Fruit fly (Drosophila melanogaster) whole organism, embryonic: ENCODE results near the gene CG42656.

Experiments
- Adf1 ChIP-seq: fragments of 200-800 bp; sonication (Bioruptor generic); IDR thresholded peaks from 2 replicates; pipeline ENCODE4 v1.3.6; 2022; ENCODE audit warnings: missing biosample characterization, missing genetic modification characterization
- CG10565 ChIP-seq: fragments of 200-800 bp; sonication (Bioruptor generic); optimal IDR thresholded peaks from 3 replicates; lab custom pipeline; 2016; ENCODE audit warnings: missing biosample characterization, mild to moderate bottlenecking, missing genetic modification characterization
- CG11696 ChIP-seq: fragments of 200-800 bp; sonication (Bioruptor generic); IDR thresholded peaks from 2 replicates; pipeline ENCODE4 v1.3.6; 2022; ENCODE audit warnings: missing biosample characterization, missing genetic modification characterization
- CG11723 ChIP-seq: fragments of 200-800 bp; sonication (Bioruptor generic); optimal IDR thresholded peaks from 2 replicates; lab custom pipeline; 2017; ENCODE audit warnings: missing biosample characterization, mild to moderate bottlenecking, missing genetic modification characterization
- CG14014 ChIP-seq: fragments of 200-800 bp; sonication (Bioruptor generic); IDR thresholded peaks from 2 replicates; pipeline ENCODE4 v1.3.6; 2022; ENCODE audit warnings: missing biosample characterization, missing genetic modification characterization
- CG14441 ChIP-seq: fragments of 200-800 bp; sonication (Bioruptor generic); IDR thresholded peaks from 2 replicates; pipeline ENCODE4 v1.3.6; 2022; ENCODE audit warnings: missing biosample characterization, missing genetic modification characterization
- CG14860 ChIP-seq: fragments of 200-800 bp; sonication (Bioruptor generic); IDR thresholded peaks from 3 replicates; pipeline ENCODE4 v1.3.6; 2022; ENCODE audit warnings: missing biosample characterization, missing genetic modification characterization; ENCODE audit not compliant: partially characterized antibody
- CG1529 ChIP-seq: fragments of 200-800 bp; sonication (Bioruptor generic); optimal IDR thresholded peaks from 3 replicates; lab custom pipeline; 2018; ENCODE audit warnings: missing biosample characterization, missing genetic modification characterization
- CG15696 ChIP-seq: fragments of 200-800 bp; sonication (Bioruptor generic); optimal IDR thresholded peaks from 2 replicates; lab custom pipeline; 2019; ENCODE audit warnings: missing biosample characterization, mild to moderate bottlenecking, missing genetic modification characterization, moderate library complexity
- CG18262 ChIP-seq: fragments of 200-800 bp; optimal IDR thresholded peaks from 3 replicates; lab custom pipeline; 2019; ENCODE audit warnings: missing biosample characterization, mild to moderate bottlenecking, missing genetic modification characterization, moderate library complexity
- CG18476 ChIP-seq: fragments of 200-800 bp; sonication (Bioruptor generic); optimal IDR thresholded peaks from 2 replicates; lab custom pipeline; 2016; ENCODE audit warnings: missing biosample characterization, mild to moderate bottlenecking, missing genetic modification characterization
- CG30403 ChIP-seq: fragments of 200-800 bp; sonication (Bioruptor generic); optimal IDR thresholded peaks from 3 replicates; lab custom pipeline; 2016; ENCODE audit warnings: missing biosample characterization, missing genetic modification characterization
- CG34422 ChIP-seq: fragments of 200-800 bp; sonication (Bioruptor generic); IDR thresholded peaks from 3 replicates; pipeline ENCODE4 v1.3.6; 2022; ENCODE audit warnings: missing biosample characterization, missing genetic modification characterization
- CG6254 ChIP-seq: fragments of 200-800 bp; sonication (Bioruptor generic); optimal IDR thresholded peaks from 3 replicates; lab custom pipeline; 2017; ENCODE audit warnings: mild to moderate bottlenecking, missing biosample characterization, missing genetic modification reagents, missing genetic modification characterization
- CG6272 ChIP-seq: fragments of 200-800 bp; sonication (Bioruptor generic); IDR thresholded peaks from 2 replicates; pipeline ENCODE4 v1.3.6; 2022; ENCODE audit warnings: missing biosample characterization, missing genetic modification characterization
- CG6689 ChIP-seq: fragments of 200-800 bp; sonication (Bioruptor generic); IDR thresholded peaks from 2 replicates; pipeline ENCODE4 v1.3.6; 2022; ENCODE audit warnings: missing biosample characterization, missing genetic modification characterization
- CG8290 ChIP-seq, 3 experiments: fragments of 200-800 bp; sonication (Bioruptor generic); optimal IDR thresholded peaks; 2 replicates each; lab custom pipeline; 2016 to 2019; ENCODE audit warnings: missing biosample characterization in 3 of 3, missing genetic modification characterization in 3 of 3, mild to moderate bottlenecking in 2 of 3, moderate library complexity in 1 of 3
- CG9797 ChIP-seq: fragments of 200-800 bp; sonication (Bioruptor generic); optimal IDR thresholded peaks from 3 replicates; lab custom pipeline; 2018; ENCODE audit warnings: missing biosample characterization, mild to moderate bottlenecking, missing genetic modification characterization
- CG9817 ChIP-seq: fragments of 200-800 bp; sonication (Bioruptor generic); optimal IDR thresholded peaks from 2 replicates; lab custom pipeline; 2018; ENCODE audit warnings: missing biosample characterization, mild to moderate bottlenecking, missing genetic modification characterization, moderate library complexity
- Dfd ChIP-seq, 2 experiments: fragments of >200 bp; optimal IDR thresholded peaks; 2 replicates each; lab custom pipeline; 2017; ENCODE audit warnings: missing biosample characterization in 2 of 2, missing genetic modification characterization in 2 of 2
- Ets65A ChIP-seq: fragments of 200-800 bp; sonication (Bioruptor generic); peaks from one replicate; lab custom pipeline; 2016; ENCODE audit warnings: missing biosample characterization, missing genetic modification characterization
- Mad ChIP-seq: fragments of 200-800 bp; sonication (Bioruptor generic); optimal IDR thresholded peaks from 2 replicates; lab custom pipeline; 2016; ENCODE audit warnings: missing biosample characterization, missing genetic modification characterization
- Max ChIP-seq: fragments of 200-800 bp; sonication (Bioruptor generic); optimal IDR thresholded peaks from 2 replicates; lab custom pipeline; 2016; ENCODE audit warnings: missing biosample characterization, mild to moderate bottlenecking, missing genetic modification characterization
- Med ChIP-seq: fragments of 200-800 bp; sonication (Bioruptor generic); peaks from one replicate; lab custom pipeline; 2016; ENCODE audit warnings: missing biosample characterization, missing genetic modification characterization, mild to moderate bottlenecking, inconsistent platforms, moderate library complexity
- NfI ChIP-seq: fragments of 200-800 bp; sonication (Bioruptor generic); optimal IDR thresholded peaks from 3 replicates; lab custom pipeline; 2018; ENCODE audit warnings: missing biosample characterization, mild to moderate bottlenecking, missing genetic modification characterization, moderate library complexity
- Spps ChIP-seq: fragments of 200-800 bp; sonication (Bioruptor generic); optimal IDR thresholded peaks from 2 replicates; lab custom pipeline; 2018; ENCODE audit warnings: missing biosample characterization, mild to moderate bottlenecking, missing genetic modification characterization
- al ChIP-seq: fragments of 200-800 bp; sonication (Bioruptor generic); IDR thresholded peaks from 2 replicates; pipeline ENCODE4 v1.3.6; 2022; ENCODE audit warnings: missing biosample characterization, missing genetic modification characterization
- btn ChIP-seq: fragments of 200-800 bp; sonication (Bioruptor generic); optimal IDR thresholded peaks from 2 replicates; lab custom pipeline; 2016; ENCODE audit warnings: missing biosample characterization, missing genetic modification characterization
- cas ChIP-seq: fragments of 200-800 bp; sonication (Bioruptor generic); IDR thresholded peaks from 2 replicates; pipeline ENCODE4 v1.3.6; 2022; ENCODE audit warnings: missing biosample characterization, missing genetic modification characterization
- caup ChIP-seq: fragments of 200-800 bp; sonication (Bioruptor generic); optimal IDR thresholded peaks from 3 replicates; lab custom pipeline; 2017; ENCODE audit warnings: missing biosample characterization, mild to moderate bottlenecking, missing genetic modification characterization, moderate library complexity; ENCODE audit not compliant: severe bottlenecking
- chinmo ChIP-seq: fragments of 200-800 bp; sonication (Bioruptor generic); IDR thresholded peaks from 4 replicates; pipeline ENCODE4 v1.3.6; 2022; ENCODE audit warnings: missing biosample characterization, missing genetic modification characterization; ENCODE audit not compliant: partially characterized antibody
- crol ChIP-seq: fragments of 200-800 bp; sonication (Bioruptor generic); IDR thresholded peaks from 2 replicates; pipeline ENCODE4 v1.3.6; 2022; ENCODE audit warnings: missing biosample characterization, missing genetic modification characterization
- dan ChIP-seq: fragments of 200-800 bp; sonication (Bioruptor generic); IDR thresholded peaks from 2 replicates; pipeline ENCODE4 v1.3.6; 2022; ENCODE audit warnings: missing biosample characterization, missing genetic modification characterization
- exex ChIP-seq: fragments of 200-800 bp; sonication (Bioruptor generic); optimal IDR thresholded peaks from 4 replicates; lab custom pipeline; 2018; ENCODE audit warnings: missing biosample characterization, mild to moderate bottlenecking, missing genetic modification characterization, moderate library complexity
- fd3F ChIP-seq: fragments of 200-800 bp; sonication (Bioruptor generic); optimal IDR thresholded peaks from 2 replicates; lab custom pipeline; 2018; ENCODE audit warnings: missing biosample characterization, mild to moderate bottlenecking, missing genetic modification characterization, moderate library complexity
- fd96Cb ChIP-seq: fragments of 200-800 bp; sonication (Bioruptor generic); optimal IDR thresholded peaks from 2 replicates; lab custom pipeline; 2018; ENCODE audit warnings: missing biosample characterization, mild to moderate bottlenecking, missing genetic modification characterization, moderate library complexity
- gem ChIP-seq: fragments of 200-800 bp; sonication (Bioruptor generic); optimal IDR thresholded peaks from 2 replicates; lab custom pipeline; 2019; ENCODE audit warnings: missing biosample characterization, mild to moderate bottlenecking, missing genetic modification characterization, moderate library complexity
- hbn ChIP-seq: fragments of 200-800 bp; sonication (Bioruptor generic); IDR thresholded peaks from 2 replicates; pipeline ENCODE4 v1.3.6; 2022; ENCODE audit warnings: missing biosample characterization, missing genetic modification characterization; ENCODE audit not compliant: partially characterized antibody
- insv ChIP-seq, 2 experiments: fragments of 200-800 bp; sonication (Bioruptor generic); optimal IDR thresholded peaks; 3 replicates each; lab custom pipeline; 2016 to 2018; ENCODE audit warnings: missing biosample characterization in 2 of 2, missing genetic modification characterization in 2 of 2
- kay ChIP-seq: fragments of 200-800 bp; sonication (Bioruptor generic); optimal IDR thresholded peaks from 2 replicates; lab custom pipeline; 2016; ENCODE audit warnings: missing biosample characterization, missing genetic modification characterization
- lbe ChIP-seq: fragments of 200-800 bp; sonication (Bioruptor generic); optimal IDR thresholded peaks from 2 replicates; lab custom pipeline; 2016; ENCODE audit warnings: missing biosample characterization, mild to moderate bottlenecking, missing genetic modification characterization
- pita ChIP-seq: fragments of 200-800 bp; sonication (Bioruptor generic); optimal IDR thresholded peaks from 2 replicates; lab custom pipeline; 2017; ENCODE audit warnings: missing biosample characterization, mild to moderate bottlenecking, missing genetic modification characterization
- repo ChIP-seq: fragments of 200-800 bp; sonication (Bioruptor generic); optimal IDR thresholded peaks from 2 replicates; lab custom pipeline; 2016; ENCODE audit warnings: missing biosample characterization, missing genetic modification characterization
- sd ChIP-seq: fragments of 200-800 bp; sonication (Bioruptor generic); optimal IDR thresholded peaks from 3 replicates; lab custom pipeline; 2018; ENCODE audit warnings: missing biosample characterization, mild to moderate bottlenecking, missing genetic modification characterization, moderate library complexity
- sens-2 ChIP-seq: fragments of 200-800 bp; sonication (Bioruptor generic); IDR thresholded peaks from 2 replicates; pipeline ENCODE4 v1.3.6; 2022; ENCODE audit warnings: missing biosample characterization, missing genetic modification characterization
- slbo ChIP-seq: fragments of 200-800 bp; sonication (Bioruptor generic); IDR thresholded peaks from 2 replicates; pipeline ENCODE4 v1.3.6; 2022; ENCODE audit warnings: missing biosample characterization, missing genetic modification characterization
- sob ChIP-seq: fragments of 200-800 bp; sonication (Bioruptor generic); IDR thresholded peaks from 2 replicates; pipeline ENCODE4 v1.3.6; 2022; ENCODE audit warnings: missing biosample characterization, missing genetic modification characterization
- tgo ChIP-seq: fragments of 200-800 bp; sonication (Bioruptor generic); IDR thresholded peaks from 3 replicates; pipeline ENCODE4 v1.3.6; 2022; ENCODE audit warnings: missing biosample characterization, missing genetic modification characterization

The CG42656 gene

dm6 chr3R:7502276-7502675, 9.2 kb upstream of the CG42656 start, which contains the start of gene Mics1:
TSS of gene Mics1 (minus strand) at chr3R:7502376.
- TF ChIP-seq CG6254 (GFP tag; lab: Kevin White, UChicago) (no peak), sens-2 (GFP tag; lab: Robert Waterston, UW) (no peak), gem (peak; percentile 44), sd (tag; lab: Kevin White, UChicago) (peak; percentile 52), cas (GFP tag; lab: Robert Waterston, UW) (no peak), caup (GFP tag; lab: Kevin White, UChicago) (no peak), insv (GFP tag; optimal IDR thresholded peaks at IDR 0.05; lab: Kevin White, UChicago) (no peak), CG15696 (tag; lab: Kevin White, UChicago) (no peak)
- TF ChIP-seq, all 482 proteins: peak for 2

dm6 chr3R:7500513-7500912, 7.4 kb upstream of the CG42656 start:
- TF ChIP-seq btn (no peak), CG18476 (no peak), sens-2 (GFP tag; lab: Robert Waterston, UW) (no peak), tgo (GFP tag; lab: Robert Waterston, UW) (0 out of 3 replicates have a peak, but pooled peaks have one; percentile 14), slbo (GFP tag; lab: Robert Waterston, UW) (peak; percentile 80), lbe (no peak), CG6689 (GFP tag; lab: Robert Waterston, UW) (peak; percentile 30; the same call in 1 of the 2 replicates), CG14014 (GFP tag; lab: Robert Waterston, UW) (peak; percentile 42; the same call in 1 of the 2 replicates), CG10565 (GFP tag; lab: Kevin White, UChicago) (no peak), al (peak; percentile 44; the same call in 1 of the 2 replicates), CG11696 (GFP tag; lab: Robert Waterston, UW) (no peak), CG14441 (peak; percentile 43; the same call in 1 of the 2 replicates), NfI (peak; percentile 29), crol (GFP tag; lab: Robert Waterston, UW) (no peak), CG18262 (no peak), Dfd (GFP tag; optimal IDR thresholded peaks at IDR 0.05; lab: Kevin White, UChicago) (no peak), Mad (GFP tag; lab: Kevin White, UChicago) (no peak), Max (GFP tag; lab: Kevin White, UChicago) (no peak), CG14860 (GFP tag; lab: Robert Waterston, UW) (no peak), Med (GFP tag; lab: Kevin White, UChicago) (peak; percentile 84), CG6272 (GFP tag; lab: Robert Waterston, UW) (0 out of 2 replicates have a peak, but pooled peaks have one; percentile 12), Ets65A (GFP tag; lab: Kevin White, UChicago) (no peak), exex (tag; lab: Kevin White, UChicago) (no peak), chinmo (GFP tag; lab: Robert Waterston, UW) (no peak), fd3F (GFP tag; lab: Kevin White, UChicago) (peak; percentile 37), fd96Cb (no peak), dan (GFP tag; lab: Robert Waterston, UW) (no peak), CG11723 (no peak), CG9817 (tag; lab: Kevin White, UChicago) (peak; percentile 15), Adf1 (GFP tag; lab: Robert Waterston, UW) (peak; percentile 18; the same call in 1 of the 2 replicates), CG34422 (no peak), hbn (GFP tag; lab: Robert Waterston, UW) (no peak), sob (GFP tag; lab: Robert Waterston, UW) (peak; percentile 43; the same call in 1 of the 2 replicates), CG1529 (GFP tag; lab: Kevin White, UChicago) (no peak), pita (GFP tag; lab: Kevin White, UChicago) (no peak), Spps (tag; lab: Kevin White, UChicago) (no peak), kay (no peak), repo (GFP tag; lab: Kevin White, UChicago) (no peak), CG9797 (GFP tag; lab: Kevin White, UChicago) (no peak), CG30403 (GFP tag; lab: Kevin White, UChicago) (peak; percentile 4), CG8290 (GFP tag; optimal IDR thresholded peaks at IDR 0.05; lab: Kevin White, UChicago) (no peak), CG8290 (tag; optimal IDR thresholded peaks at IDR 0.05; lab: Kevin White, UChicago) (peak in 1 of 2 experiments; percentile 6)
